Worm (Caenorhabditis elegans) whole organism, late embryonic: ENCODE results near the gene C24D10.5.

Experiments used
- C38D4.7 ChIP-seq: fragments of 200-800 bp; sonication (Bioruptor generic); optimal IDR thresholded peaks from 2 replicates; lab custom pipeline; 2018; ENCODE audit warnings: mild to moderate bottlenecking, missing genetic modification characterization, moderate library complexity, missing compliant biosample characterization
- K02D7.2 ChIP-seq: sonication (generic microtip); optimal IDR thresholded peaks from 2 replicates; lab custom pipeline; 2017; ENCODE audit warnings: mild to moderate bottlenecking, missing genetic modification characterization, missing compliant biosample characterization
- K09A11.1 ChIP-seq: sonication (generic microtip); optimal IDR thresholded peaks from 2 replicates; lab custom pipeline; 2017; ENCODE audit warnings: antibody characterized with exemption, mild to moderate bottlenecking, missing genetic modification characterization, missing compliant biosample characterization; ENCODE audit not compliant: insufficient read depth
- T23F11.4 ChIP-seq: fragments of 200-800 bp; sonication (Bioruptor generic); optimal IDR thresholded peaks from 2 replicates; lab custom pipeline; 2018; ENCODE audit warnings: mild to moderate bottlenecking, missing genetic modification characterization, missing compliant biosample characterization
- ahr-1 ChIP-seq: sonication (generic microtip); optimal IDR thresholded peaks from 2 replicates; lab custom pipeline; 2016; ENCODE audit warnings: missing genetic modification characterization, missing compliant biosample characterization
- ama-1 ChIP-seq: fragments of 150-350 bp; optimal IDR thresholded peaks from 2 replicates; lab custom pipeline; 2014
- ceh-14 ChIP-seq: sonication (generic microtip); optimal IDR thresholded peaks from 2 replicates; lab custom pipeline; 2016; ENCODE audit warnings: missing genotype, missing genetic modification characterization, missing compliant biosample characterization
- ceh-19 ChIP-seq: fragments of 200-800 bp; sonication (Bioruptor generic); optimal IDR thresholded peaks from 2 replicates; lab custom pipeline; 2018; ENCODE audit warnings: mild to moderate bottlenecking, missing genetic modification characterization, missing compliant biosample characterization
- ceh-2 ChIP-seq: sonication (generic microtip); optimal IDR thresholded peaks from 2 replicates; lab custom pipeline; 2016; ENCODE audit warnings: missing genotype, missing genetic modification characterization, missing compliant biosample characterization
- ceh-22 ChIP-seq: sonication (generic microtip); optimal IDR thresholded peaks from 2 replicates; lab custom pipeline; 2017; ENCODE audit warnings: missing biosample characterization, missing genetic modification characterization
- ceh-24 ChIP-seq: sonication (generic microtip); optimal IDR thresholded peaks from 2 replicates; lab custom pipeline; 2016; ENCODE audit warnings: mild to moderate bottlenecking, missing genetic modification characterization, missing compliant biosample characterization
- ceh-30 ChIP-seq: fragments of 150-350 bp; optimal IDR thresholded peaks from 2 replicates; lab custom pipeline; 2014; ENCODE audit warnings: missing biosample characterization, missing genetic modification characterization
- ceh-31 ChIP-seq: sonication (generic microtip); optimal IDR thresholded peaks from 2 replicates; lab custom pipeline; 2016; ENCODE audit warnings: missing genetic modification characterization, missing compliant biosample characterization
- ceh-34 ChIP-seq: sonication (generic microtip); optimal IDR thresholded peaks from 2 replicates; lab custom pipeline; 2016; ENCODE audit warnings: mild to moderate bottlenecking, missing genetic modification characterization, missing compliant biosample characterization
- ceh-45 ChIP-seq: fragments of 200-800 bp; sonication (Bioruptor generic); IDR thresholded peaks from 2 replicates; pipeline ENCODE4 v1.3.6; 2022; ENCODE audit warnings: missing genetic modification reagents, missing genetic modification characterization, missing compliant biosample characterization
- ceh-48 ChIP-seq: sonication (generic microtip); optimal IDR thresholded peaks from 2 replicates; lab custom pipeline; 2016; ENCODE audit warnings: missing genetic modification characterization, inconsistent platforms, missing compliant biosample characterization
- ceh-6 ChIP-seq: fragments of 200-800 bp; sonication (Bioruptor generic); optimal IDR thresholded peaks from 2 replicates; lab custom pipeline; 2018; ENCODE audit warnings: mild to moderate bottlenecking, missing genetic modification characterization, missing compliant biosample characterization
- che-1 ChIP-seq: sonication (generic microtip); optimal IDR thresholded peaks from 2 replicates; lab custom pipeline; 2016; ENCODE audit warnings: mild to moderate bottlenecking, missing genetic modification characterization, missing compliant biosample characterization
- dmd-4 ChIP-seq: sonication (generic microtip); optimal IDR thresholded peaks from 2 replicates; lab custom pipeline; 2016; ENCODE audit warnings: borderline replicate concordance, missing genetic modification characterization, missing compliant biosample characterization
- dve-1 ChIP-seq: sonication (generic microtip); optimal IDR thresholded peaks from 2 replicates; lab custom pipeline; 2017; ENCODE audit warnings: antibody characterized with exemption, mild to moderate bottlenecking, missing genetic modification characterization, missing compliant biosample characterization
- elt-2 ChIP-seq: sonication (generic microtip); optimal IDR thresholded peaks from 2 replicates; lab custom pipeline; 2016; ENCODE audit warnings: missing genetic modification reagents, missing genetic modification characterization, missing compliant biosample characterization
- ets-4 ChIP-seq: sonication (generic microtip); optimal IDR thresholded peaks from 2 replicates; lab custom pipeline; 2016; ENCODE audit warnings: missing genetic modification characterization, missing compliant biosample characterization
- eyg-1 ChIP-seq: sonication (generic microtip); optimal IDR thresholded peaks from 2 replicates; lab custom pipeline; 2016; ENCODE audit warnings: missing genotype, missing genetic modification characterization, missing compliant biosample characterization
- fkh-10 ChIP-seq: fragments of 150-350 bp; optimal IDR thresholded peaks from 2 replicates; lab custom pipeline; 2014; ENCODE audit warnings: missing biosample characterization, missing genetic modification reagents, missing genetic modification characterization
- fkh-6 ChIP-seq: sonication (generic microtip); optimal IDR thresholded peaks from 2 replicates; lab custom pipeline; 2016; ENCODE audit warnings: missing genetic modification characterization, missing compliant biosample characterization
- gmeb-2 ChIP-seq: sonication (generic microtip); optimal IDR thresholded peaks from 2 replicates; lab custom pipeline; 2016; ENCODE audit warnings: missing genetic modification characterization, inconsistent platforms, missing compliant biosample characterization
- hlh-15 ChIP-seq: sonication (generic microtip); optimal IDR thresholded peaks from 2 replicates; lab custom pipeline; 2016; ENCODE audit warnings: missing genetic modification characterization, missing compliant biosample characterization
- hlh-30 ChIP-seq: sonication (generic microtip); optimal IDR thresholded peaks from 2 replicates; lab custom pipeline; 2017; ENCODE audit warnings: antibody characterized with exemption, missing genetic modification characterization, missing compliant biosample characterization; ENCODE audit not compliant: insufficient read depth
- lin-11 ChIP-seq: fragments of 200-800 bp; sonication (Bioruptor generic); optimal IDR thresholded peaks from 2 replicates; lab custom pipeline; 2018; ENCODE audit warnings: mild to moderate bottlenecking, missing genetic modification characterization, missing compliant biosample characterization
- mec-3 ChIP-seq: sonication (generic microtip); optimal IDR thresholded peaks from 2 replicates; lab custom pipeline; 2016; ENCODE audit warnings: borderline replicate concordance, missing genetic modification characterization, missing compliant biosample characterization
- nhr-11 ChIP-seq: fragments of 150-350 bp; optimal IDR thresholded peaks from 2 replicates; lab custom pipeline; 2014; ENCODE audit warnings: missing biosample characterization, missing genetic modification characterization
- npax-4 ChIP-seq: sonication (generic microtip); optimal IDR thresholded peaks from 2 replicates; lab custom pipeline; 2016; ENCODE audit warnings: missing genetic modification characterization, missing compliant biosample characterization
- odd-2 ChIP-seq: sonication (generic microtip); optimal IDR thresholded peaks from 2 replicates; lab custom pipeline; 2017; ENCODE audit warnings: antibody characterized with exemption, mild to moderate bottlenecking, missing genetic modification characterization, missing compliant biosample characterization
- pat-9 ChIP-seq: fragments of 200-800 bp; sonication (Bioruptor generic); optimal IDR thresholded peaks from 2 replicates; lab custom pipeline; 2018; ENCODE audit warnings: mild to moderate bottlenecking, missing genetic modification characterization, moderate library complexity, missing compliant biosample characterization
- pax-1 ChIP-seq: fragments of 150-350 bp; optimal IDR thresholded peaks from 2 replicates; lab custom pipeline; 2014; ENCODE audit warnings: missing biosample characterization, missing genetic modification characterization
- pha-4 ChIP-seq: fragments of 150-350 bp; optimal IDR thresholded peaks from 2 replicates; lab custom pipeline; 2018; ENCODE audit warnings: missing biosample characterization, missing genetic modification reagents, missing genetic modification characterization
- ref-2 ChIP-seq: sonication (generic microtip); optimal IDR thresholded peaks from 2 replicates; lab custom pipeline; 2016; ENCODE audit warnings: missing genetic modification characterization, missing compliant biosample characterization
- sdc-2 ChIP-seq: sonication (generic microtip); optimal IDR thresholded peaks from 2 replicates; lab custom pipeline; 2016; ENCODE audit warnings: missing genotype, missing genetic modification characterization, missing compliant biosample characterization
- sox-4 ChIP-seq: sonication (generic microtip); optimal IDR thresholded peaks from 2 replicates; lab custom pipeline; 2017; ENCODE audit warnings: mild to moderate bottlenecking, missing genetic modification characterization, inconsistent platforms, missing compliant biosample characterization
- syd-9 ChIP-seq: sonication (generic microtip); optimal IDR thresholded peaks from 2 replicates; lab custom pipeline; 2016; ENCODE audit warnings: mild to moderate bottlenecking, missing genetic modification characterization, moderate library complexity, missing compliant biosample characterization
- tbx-2 ChIP-seq: sonication (generic microtip); optimal IDR thresholded peaks from 2 replicates; lab custom pipeline; 2016; ENCODE audit warnings: missing genetic modification characterization, missing compliant biosample characterization
- tbx-7 ChIP-seq: sonication (generic microtip); optimal IDR thresholded peaks from 2 replicates; lab custom pipeline; 2016; ENCODE audit warnings: missing genotype, missing genetic modification characterization, missing compliant biosample characterization
- unc-3 ChIP-seq, 2 experiments: fragments of 200-800 bp in 1 of 2; sonication (Bioruptor generic) in 1 of 2; sonication (generic microtip) in 1 of 2; conservative IDR thresholded peaks in 1 of 2; optimal IDR thresholded peaks in 1 of 2; 2 replicates each; pipeline versions ENCODE4 v1.3.6 to Lab custom; 2016 to 2022; ENCODE audit warnings: missing compliant biosample characterization in 2 of 2, missing genetic modification characterization in 2 of 2, missing genetic modification reagents in 1 of 2
- unc-42 ChIP-seq: sonication (generic microtip); optimal IDR thresholded peaks from 2 replicates; lab custom pipeline; 2016; ENCODE audit warnings: missing genotype, missing genetic modification characterization, missing compliant biosample characterization
- unc-55 ChIP-seq: sonication (generic microtip); optimal IDR thresholded peaks from 2 replicates; lab custom pipeline; 2017; ENCODE audit warnings: missing biosample characterization, missing genetic modification reagents, missing genetic modification characterization
- unc-86 ChIP-seq: sonication (generic microtip); optimal IDR thresholded peaks from 2 replicates; lab custom pipeline; 2016; ENCODE audit warnings: missing genetic modification characterization, missing compliant biosample characterization
- zip-5 ChIP-seq: sonication (generic microtip); optimal IDR thresholded peaks from 2 replicates; lab custom pipeline; 2016; ENCODE audit warnings: missing genetic modification characterization, missing compliant biosample characterization
- ztf-16 ChIP-seq: sonication (generic microtip); optimal IDR thresholded peaks from 2 replicates; lab custom pipeline; 2017; ENCODE audit warnings: missing genetic modification characterization, missing compliant biosample characterization

The C24D10.5 gene

DNA sequence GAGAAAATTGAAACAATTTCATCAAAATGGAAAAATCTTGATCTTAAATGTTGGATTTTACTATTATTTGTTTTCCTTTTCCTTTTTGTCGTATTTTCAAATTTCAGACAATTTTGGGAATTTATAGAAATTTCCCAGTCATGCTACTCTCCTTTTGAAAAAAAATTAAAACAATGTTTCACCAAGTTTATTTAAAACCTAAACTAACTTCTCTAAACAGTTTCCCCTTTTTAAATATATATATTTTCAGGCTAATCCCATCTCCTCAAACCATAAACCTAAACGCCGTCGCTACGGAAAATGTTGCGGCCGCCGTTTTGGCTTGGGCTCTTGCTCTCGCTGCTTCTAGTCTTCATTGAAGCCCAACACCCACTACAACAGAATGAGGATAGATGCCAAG lies 23.1 kb downstream of the C24D10.5 start, which contains the start of gene lam-1:
lam-1 (plus strand) TSS at position 301 of the 400 bp plus-strand sequence.
- TF ChIP-seq pat-9 (tag; lab: Kevin White, UChicago) (no peak), zip-5 (tag; lab: Kevin White, UChicago) (no peak), hlh-15 (tag; lab: Kevin White, UChicago) (no peak), pha-4 (tag; lab: Kevin White, UChicago) (no peak), ceh-2 (no peak), tbx-7 (no peak), ceh-31 (no peak), elt-2 (no peak), K09A11.1 (tag; lab: Kevin White, UChicago) (no peak), ceh-6 (GFP tag; lab: Kevin White, UChicago) (no peak), ceh-34 (tag; lab: Kevin White, UChicago) (no peak), K02D7.2 (tag; lab: Kevin White, UChicago) (no peak), ceh-48 (tag; lab: Kevin White, UChicago) (no peak), ztf-16 (tag; lab: Kevin White, UChicago) (no peak), ama-1 (no peak), hlh-30 (tag; lab: Kevin White, UChicago) (no peak), fkh-10 (GFP tag; lab: Kevin White, UChicago) (no peak), C38D4.7 (GFP tag; lab: Kevin White, UChicago) (no peak), ceh-30 (tag; lab: Kevin White, UChicago) (no peak), ets-4 (tag; lab: Kevin White, UChicago) (no peak)

ce11 chrIV:5183755-5184166 lies 33.9 kb downstream of the C24D10.5 start, which contains the start of gene W03F8.4:
W03F8.4 (plus strand) TSS chrIV:5184123.
- TF ChIP-seq dve-1 (tag; lab: Kevin White, UChicago) (no peak), tbx-2 (tag; lab: Kevin White, UChicago) (peak; percentile 46), ceh-30 (tag; lab: Kevin White, UChicago) (peak; percentile 83), ahr-1 (tag; lab: Kevin White, UChicago) (no peak), unc-3 (GFP tag; conservative IDR thresholded peaks at IDR 0.05; lab: Robert Waterston, UW) (no peak), unc-3 (tag; optimal IDR thresholded peaks at IDR 0.05; lab: Kevin White, UChicago) (peak; percentile 8), elt-2 (peak; percentile 28), unc-86 (no peak), ceh-6 (GFP tag; lab: Kevin White, UChicago) (no peak), K02D7.2 (tag; lab: Kevin White, UChicago) (peak; percentile 37), pat-9 (tag; lab: Kevin White, UChicago) (peak; percentile 30), ref-2 (peak; percentile 69), che-1 (tag; lab: Kevin White, UChicago) (peak; percentile 37), pax-1 (tag; lab: Kevin White, UChicago) (no peak), dmd-4 (no peak), C38D4.7 (GFP tag; lab: Kevin White, UChicago) (no peak), ceh-2 (peak; percentile 35), ets-4 (tag; lab: Kevin White, UChicago) (no peak), odd-2 (no peak), eyg-1 (tag; lab: Kevin White, UChicago) (no peak), tbx-7 (no peak), T23F11.4 (GFP tag; lab: Kevin White, UChicago) (peak; percentile 29), pha-4 (tag; lab: Kevin White, UChicago) (no peak), fkh-6 (no peak), ceh-45 (0 out of 2 replicates have a peak, but pooled peaks have one; percentile 57), lin-11 (tag; lab: Kevin White, UChicago) (peak; percentile 26), zip-5 (tag; lab: Kevin White, UChicago) (peak; percentile 12), unc-55 (no peak), syd-9 (tag; lab: Kevin White, UChicago) (no peak), gmeb-2 (tag; lab: Kevin White, UChicago) (no peak), ceh-24 (no peak), unc-42 (tag; lab: Kevin White, UChicago) (peak; percentile 58), ceh-31 (peak; percentile 77), ceh-14 (tag; lab: Kevin White, UChicago) (peak; percentile 3), npax-4 (tag; lab: Kevin White, UChicago) (no peak), ceh-22 (no peak), mec-3 (no peak), hlh-15 (tag; lab: Kevin White, UChicago) (no peak), sox-4 (no peak), nhr-11 (no peak), fkh-10 (GFP tag; lab: Kevin White, UChicago) (no peak), ceh-34 (tag; lab: Kevin White, UChicago) (peak; percentile 64), ceh-19 (GFP tag; lab: Kevin White, UChicago) (no peak), sdc-2 (tag; lab: Kevin White, UChicago) (peak; percentile 16)
